Fruit fly (Drosophila melanogaster): Measurements from ENCODE around the gene CG33270.
A peak's percentile ranks its signal among the peaks of the same experiment; 100 is the strongest.

CG33270 gene

dm6 chr3L:11552996-11553671, 25.3 kb downstream of the CG33270 start (continued):
- TF ChIP-seq shn (GFP tag; optimal IDR thresholded peaks at IDR 0.05) = no peak
- TF ChIP-seq Opbp (GFP tag; IDR thresholded peaks at IDR 0.05; ENCODE audit: partially characterized antibody) = peak; percentile 40; the same call in 1 of the 3 replicates
- peak; percentile 49; the same call in 2 of the 3 replicates for TF ChIP-seq CG6791 (GFP tag; IDR thresholded peaks at IDR 0.05; ENCODE audit: partially characterized antibody)
- TF ChIP-seq NC2β (GFP tag; optimal IDR thresholded peaks at IDR 0.05) = peak; percentile 1
- TF ChIP-seq ssp (GFP tag; IDR thresholded peaks at IDR 0.05) = no peak
- TF ChIP-seq ind (GFP tag; optimal IDR thresholded peaks at IDR 0.05) = no peak
- peak; percentile 77 for TF ChIP-seq chm (GFP tag; IDR thresholded peaks at IDR 0.05)
- TF ChIP-seq Six4 (GFP tag; optimal IDR thresholded peaks at IDR 0.05) = no peak
- TF ChIP-seq tap (tag; optimal IDR thresholded peaks at IDR 0.05) = peak; percentile 18
- no peak for TF ChIP-seq CG1792 (GFP tag; optimal IDR thresholded peaks at IDR 0.05)
- no peak for TF ChIP-seq CG4404 (GFP tag; IDR thresholded peaks at IDR 0.05)
- TF ChIP-seq Ravus (GFP tag; IDR thresholded peaks at IDR 0.05) = no peak
- no peak for TF ChIP-seq CG14860 (GFP tag; IDR thresholded peaks at IDR 0.05; ENCODE audit: partially characterized antibody)
- peak; percentile 80 for TF ChIP-seq CG13287 (GFP tag; IDR thresholded peaks at IDR 0.05; ENCODE audit: partially characterized antibody)
- peak; percentile 79 to 97 for TF ChIP-seq crp (GFP tag; optimal IDR thresholded peaks at IDR 0.05)
- no peak for TF ChIP-seq CG7271 (tag; optimal IDR thresholded peaks at IDR 0.05)
- no peak for TF ChIP-seq Hr39 (optimal IDR thresholded peaks at IDR 0.05)
- TF ChIP-seq kay (GFP tag; optimal IDR thresholded peaks at IDR 0.05) = no peak
- no peak for TF ChIP-seq ERR (GFP tag; optimal IDR thresholded peaks at IDR 0.05)
- TF ChIP-seq CG9215 (GFP tag; IDR thresholded peaks at IDR 0.05) = no peak
- TF ChIP-seq Lhr (GFP tag; optimal IDR thresholded peaks at IDR 0.05) = no peak
- no peak for TF ChIP-seq CG10462 (GFP tag; optimal IDR thresholded peaks at IDR 0.05)
- peak; percentile 10 for TF ChIP-seq CG12391 (tag; optimal IDR thresholded peaks at IDR 0.05)
- TF ChIP-seq Sox102F (GFP tag; optimal IDR thresholded peaks at IDR 0.05) = no peak
- TF ChIP-seq pan (optimal IDR thresholded peaks at IDR 0.05) = no peak
- TF ChIP-seq pan (GFP tag; optimal IDR thresholded peaks at IDR 0.05 in 1 of 2, IDR thresholded peaks at IDR 0.05 in 1 of 2) = peak in 1 of 2 experiments; percentile 36
- no peak for TF ChIP-seq CG15601 (tag; optimal IDR thresholded peaks at IDR 0.05)
- peak; percentile 49 for TF ChIP-seq CG15269 (tag; optimal IDR thresholded peaks at IDR 0.05)
- peak; percentile 63 for TF ChIP-seq Hmr (GFP tag; optimal IDR thresholded peaks at IDR 0.05)
- TF ChIP-seq CG11696 (GFP tag; IDR thresholded peaks at IDR 0.05) = 0 out of 2 replicates have a peak, but pooled peaks have one; percentile 17
- no peak for TF ChIP-seq Dref (GFP tag; IDR thresholded peaks at IDR 0.05)
- no peak for TF ChIP-seq her (GFP tag; optimal IDR thresholded peaks at IDR 0.05)
- TF ChIP-seq cad (GFP tag; optimal IDR thresholded peaks at IDR 0.05) = no peak
- peak; percentile 42; the same call in 1 of the 2 replicates for TF ChIP-seq CG11247 (GFP tag; IDR thresholded peaks at IDR 0.05)
- no peak for TF ChIP-seq CG7372 (GFP tag; IDR thresholded peaks at IDR 0.05)
- no peak for TF ChIP-seq chn (GFP tag; optimal IDR thresholded peaks at IDR 0.05)
- TF ChIP-seq CG7357 (GFP tag; IDR thresholded peaks at IDR 0.05) = no peak
- no peak for TF ChIP-seq Xrp1 (GFP tag; IDR thresholded peaks at IDR 0.05)
- no peak for TF ChIP-seq peb (GFP tag; IDR thresholded peaks at IDR 0.05)
- no peak for TF ChIP-seq Chrac-16 (GFP tag; optimal IDR thresholded peaks at IDR 0.05)
- TF ChIP-seq Ada2b (GFP tag; IDR thresholded peaks at IDR 0.05) = no peak
- TF ChIP-seq CG12219 (GFP tag; optimal IDR thresholded peaks at IDR 0.05) = peak; percentile 47
- no peak for TF ChIP-seq Mrtf (GFP tag; IDR thresholded peaks at IDR 0.05)
- TF ChIP-seq vnd (GFP tag; IDR thresholded peaks at IDR 0.05; ENCODE audit: partially characterized antibody) = no peak
- no peak for TF ChIP-seq zfh2 (GFP tag; optimal IDR thresholded peaks at IDR 0.05)
- no peak for TF ChIP-seq cas (GFP tag; IDR thresholded peaks at IDR 0.05)
- no peak; the same call in 1 of the 2 replicates for TF ChIP-seq amos (GFP tag; IDR thresholded peaks at IDR 0.05; ENCODE audit: partially characterized antibody)
- TF ChIP-seq Hand (GFP tag; optimal IDR thresholded peaks at IDR 0.05) = peak; percentile 72
- TF ChIP-seq Tbp (GFP tag; optimal IDR thresholded peaks at IDR 0.05) = peak; percentile 18
- peak; percentile 21 for TF ChIP-seq Dek (tag; optimal IDR thresholded peaks at IDR 0.05)
- TF ChIP-seq Nf-YC (tag; optimal IDR thresholded peaks at IDR 0.05) = peak; percentile 58

All from whole organism, embryonic.